Fruit fly (Drosophila melanogaster) whole organism, prepupa: Measurements from ENCODE around the gene Bx.

Experiments
- Blimp-1 ChIP-seq: fragments of 200-800 bp; sonication (Bioruptor generic); optimal IDR thresholded peaks from 3 replicates; lab custom pipeline; 2017; ENCODE audit warnings: missing biosample characterization, missing genetic modification characterization, mild to moderate bottlenecking, moderate library complexity, missing genetic modification reagents
- CG10669 ChIP-seq: fragments of 200-800 bp; sonication (Bioruptor generic); optimal IDR thresholded peaks from 3 replicates; lab custom pipeline; 2018; ENCODE audit warnings: missing biosample characterization, mild to moderate bottlenecking, missing genetic modification characterization, moderate library complexity
- CG11294 ChIP-seq: fragments of 200-800 bp; sonication (Bioruptor generic); IDR thresholded peaks from 2 replicates; pipeline ENCODE4 v1.3.6; 2022; ENCODE audit warnings: missing biosample characterization, missing genetic modification characterization
- CG16779 ChIP-seq: fragments of 200-800 bp; sonication (Bioruptor generic); optimal IDR thresholded peaks from 3 replicates; lab custom pipeline; 2017; ENCODE audit warnings: missing biosample characterization, mild to moderate bottlenecking, missing genetic modification characterization
- CG3032 ChIP-seq: fragments of 200-800 bp; optimal IDR thresholded peaks from 2 replicates; lab custom pipeline; 2019; ENCODE audit warnings: missing biosample characterization, mild to moderate bottlenecking, missing genetic modification characterization, moderate library complexity
- CG31627 ChIP-seq: fragments of 200-800 bp; sonication (Bioruptor generic); optimal IDR thresholded peaks from 3 replicates; lab custom pipeline; 2016; ENCODE audit warnings: missing biosample characterization, missing genetic modification characterization
- CG32006 ChIP-seq: fragments of 200-800 bp; sonication (Bioruptor generic); optimal IDR thresholded peaks from 3 replicates; lab custom pipeline; 2017; ENCODE audit warnings: missing biosample characterization, mild to moderate bottlenecking, missing genetic modification characterization
- CG34406 ChIP-seq: fragments of 200-800 bp; sonication (Bioruptor generic); optimal IDR thresholded peaks from 3 replicates; lab custom pipeline; 2016; ENCODE audit warnings: missing biosample characterization, missing genetic modification characterization
- CG3919 ChIP-seq: fragments of 200-800 bp; sonication (Bioruptor generic); optimal IDR thresholded peaks from 3 replicates; lab custom pipeline; 2016; ENCODE audit warnings: missing biosample characterization, missing genetic modification characterization
- CG4318 ChIP-seq: fragments of 200-800 bp; sonication (Bioruptor generic); optimal IDR thresholded peaks from 3 replicates; lab custom pipeline; 2017; ENCODE audit warnings: missing biosample characterization, mild to moderate bottlenecking, missing genetic modification characterization
- CG6163 ChIP-seq: fragments of 200-800 bp; sonication (Bioruptor generic); IDR thresholded peaks from 3 replicates; pipeline ENCODE4 v1.3.6; 2022; ENCODE audit warnings: missing biosample characterization, missing genetic modification characterization
- CG6276 ChIP-seq: fragments of 200-800 bp; sonication (Bioruptor generic); optimal IDR thresholded peaks from 2 replicates; lab custom pipeline; 2017; ENCODE audit warnings: missing biosample characterization, mild to moderate bottlenecking, missing genetic modification characterization
- CG6792 ChIP-seq: fragments of 200-800 bp; sonication (Bioruptor generic); optimal IDR thresholded peaks from 3 replicates; lab custom pipeline; 2016; ENCODE audit warnings: missing biosample characterization, missing genetic modification characterization
- CG6808 ChIP-seq: fragments of 200-800 bp; sonication (Bioruptor generic); optimal IDR thresholded peaks from 3 replicates; lab custom pipeline; 2017; ENCODE audit warnings: missing biosample characterization, missing genetic modification characterization, mild to moderate bottlenecking, moderate library complexity, missing genetic modification reagents
- CG6854 ChIP-seq: fragments of 200-800 bp; sonication (Bioruptor generic); optimal IDR thresholded peaks from 2 replicates; lab custom pipeline; 2017; ENCODE audit warnings: missing biosample characterization, mild to moderate bottlenecking, missing genetic modification characterization
- CG8119 ChIP-seq: fragments of 200-800 bp; sonication (Bioruptor generic); IDR thresholded peaks from 3 replicates; pipeline ENCODE4 v1.3.6; 2022; ENCODE audit warnings: missing biosample characterization, missing genetic modification characterization
- CG8319 ChIP-seq: fragments of 200-800 bp; sonication (Bioruptor generic); optimal IDR thresholded peaks from 3 replicates; lab custom pipeline; 2016; ENCODE audit warnings: missing biosample characterization, missing genetic modification characterization
- CG8632 ChIP-seq: fragments of 200-800 bp; sonication (Bioruptor generic); optimal IDR thresholded peaks from 3 replicates; lab custom pipeline; 2016; ENCODE audit warnings: missing biosample characterization, missing genetic modification characterization
- CG9139 ChIP-seq: fragments of 200-800 bp; sonication (Bioruptor generic); optimal IDR thresholded peaks from 3 replicates; lab custom pipeline; 2017; ENCODE audit warnings: missing biosample characterization, mild to moderate bottlenecking, missing genetic modification characterization
- Eip75B ChIP-seq: fragments of 200-800 bp; sonication (Bioruptor generic); optimal IDR thresholded peaks from 3 replicates; lab custom pipeline; 2016; ENCODE audit warnings: missing biosample characterization, missing genetic modification characterization
- Eip78C ChIP-seq: fragments of 200-800 bp; sonication (Bioruptor generic); peaks from one replicate; lab custom pipeline; 2016; ENCODE audit warnings: missing biosample characterization, missing genetic modification characterization
- Ets21C ChIP-seq: fragments of 200-800 bp; sonication (Bioruptor generic); optimal IDR thresholded peaks from 3 replicates; lab custom pipeline; 2016; ENCODE audit warnings: missing biosample characterization, missing genetic modification characterization
- Ets96B ChIP-seq: fragments of 200-800 bp; optimal IDR thresholded peaks from 2 replicates; lab custom pipeline; 2019; ENCODE audit warnings: missing biosample characterization, mild to moderate bottlenecking, missing genetic modification characterization, moderate library complexity
- Gug ChIP-seq: fragments of 200-800 bp; sonication (Bioruptor generic); IDR thresholded peaks from 2 replicates; pipeline ENCODE4 v1.3.6; 2022; ENCODE audit warnings: missing biosample characterization, missing genetic modification characterization
- Hr38 ChIP-seq: sonication (Bioruptor generic); optimal IDR thresholded peaks from 2 replicates; lab custom pipeline; 2016; ENCODE audit warnings: missing biosample characterization, missing genetic modification characterization
- Hr39 ChIP-seq: fragments of 200-800 bp; sonication (Bioruptor generic); optimal IDR thresholded peaks from 2 replicates; lab custom pipeline; 2016; ENCODE audit warnings: missing biosample characterization, missing genetic modification characterization
- Hr4 ChIP-seq: fragments of 200-800 bp; sonication (Bioruptor generic); optimal IDR thresholded peaks from 3 replicates; lab custom pipeline; 2016; ENCODE audit warnings: missing biosample characterization, missing genetic modification characterization
- Met ChIP-seq: fragments of 200-800 bp; sonication (Bioruptor generic); optimal IDR thresholded peaks from 3 replicates; lab custom pipeline; 2016; ENCODE audit warnings: missing biosample characterization, missing genetic modification characterization
- OdsH ChIP-seq: fragments of 200-800 bp; sonication (Bioruptor generic); optimal IDR thresholded peaks from 3 replicates; lab custom pipeline; 2016; ENCODE audit warnings: missing biosample characterization, missing genetic modification characterization
- Smox ChIP-seq: fragments of 200-800 bp; sonication (Bioruptor generic); optimal IDR thresholded peaks from 3 replicates; lab custom pipeline; 2016; ENCODE audit warnings: missing biosample characterization, missing genetic modification characterization
- Sox14 ChIP-seq: fragments of 200-800 bp; sonication (Bioruptor generic); optimal IDR thresholded peaks from 3 replicates; lab custom pipeline; 2016; ENCODE audit warnings: missing biosample characterization, missing genetic modification characterization
- achi ChIP-seq: fragments of 200-800 bp; sonication (Bioruptor generic); optimal IDR thresholded peaks from 3 replicates; lab custom pipeline; 2016; ENCODE audit warnings: missing biosample characterization, missing genetic modification characterization
- cyc ChIP-seq: fragments of 200-800 bp; sonication (Bioruptor generic); optimal IDR thresholded peaks from 3 replicates; lab custom pipeline; 2016; ENCODE audit warnings: missing biosample characterization, missing genetic modification characterization
- dsx ChIP-seq: fragments of 200-800 bp; optimal IDR thresholded peaks from 3 replicates; lab custom pipeline; 2019; ENCODE audit warnings: missing biosample characterization, mild to moderate bottlenecking, missing genetic modification characterization, moderate library complexity; ENCODE audit not compliant: poor library complexity, severe bottlenecking
- eg ChIP-seq: fragments of 200-800 bp; sonication (Bioruptor generic); IDR thresholded peaks from 3 replicates; pipeline ENCODE4 v1.3.6; 2022; ENCODE audit warnings: missing biosample characterization, missing genetic modification characterization
- esn ChIP-seq: fragments of 200-800 bp; sonication (Bioruptor generic); optimal IDR thresholded peaks from 2 replicates; lab custom pipeline; 2016; ENCODE audit warnings: missing biosample characterization, mild to moderate bottlenecking, missing genetic modification characterization, moderate library complexity
- fkh ChIP-seq: fragments of 200-800 bp; sonication (Bioruptor generic); optimal IDR thresholded peaks from 3 replicates; lab custom pipeline; 2017; ENCODE audit warnings: missing biosample characterization, mild to moderate bottlenecking, missing genetic modification characterization, moderate library complexity
- net ChIP-seq: fragments of 200-800 bp; sonication (Bioruptor generic); optimal IDR thresholded peaks from 3 replicates; lab custom pipeline; 2016; ENCODE audit warnings: missing biosample characterization, missing genetic modification characterization
- pdm3 ChIP-seq: fragments of 200-800 bp; sonication (Bioruptor generic); optimal IDR thresholded peaks from 3 replicates; lab custom pipeline; 2016; ENCODE audit warnings: missing biosample characterization, missing genetic modification characterization
- salr ChIP-seq, 2 experiments: fragments of 200-800 bp; sonication (Bioruptor generic); optimal IDR thresholded peaks; 3 replicates each; lab custom pipeline; 2016 to 2018; ENCODE audit warnings: missing biosample characterization in 2 of 2, missing genetic modification characterization in 2 of 2, mild to moderate bottlenecking in 1 of 2
- svp ChIP-seq: fragments of 200-800 bp; sonication (Bioruptor generic); peaks from one replicate; lab custom pipeline; 2016; ENCODE audit warnings: missing biosample characterization, missing genetic modification characterization
- topi ChIP-seq: fragments of 200-800 bp; sonication (Bioruptor generic); optimal IDR thresholded peaks from 3 replicates; lab custom pipeline; 2016; ENCODE audit warnings: missing biosample characterization, missing genetic modification characterization

Bx gene

DNA sequence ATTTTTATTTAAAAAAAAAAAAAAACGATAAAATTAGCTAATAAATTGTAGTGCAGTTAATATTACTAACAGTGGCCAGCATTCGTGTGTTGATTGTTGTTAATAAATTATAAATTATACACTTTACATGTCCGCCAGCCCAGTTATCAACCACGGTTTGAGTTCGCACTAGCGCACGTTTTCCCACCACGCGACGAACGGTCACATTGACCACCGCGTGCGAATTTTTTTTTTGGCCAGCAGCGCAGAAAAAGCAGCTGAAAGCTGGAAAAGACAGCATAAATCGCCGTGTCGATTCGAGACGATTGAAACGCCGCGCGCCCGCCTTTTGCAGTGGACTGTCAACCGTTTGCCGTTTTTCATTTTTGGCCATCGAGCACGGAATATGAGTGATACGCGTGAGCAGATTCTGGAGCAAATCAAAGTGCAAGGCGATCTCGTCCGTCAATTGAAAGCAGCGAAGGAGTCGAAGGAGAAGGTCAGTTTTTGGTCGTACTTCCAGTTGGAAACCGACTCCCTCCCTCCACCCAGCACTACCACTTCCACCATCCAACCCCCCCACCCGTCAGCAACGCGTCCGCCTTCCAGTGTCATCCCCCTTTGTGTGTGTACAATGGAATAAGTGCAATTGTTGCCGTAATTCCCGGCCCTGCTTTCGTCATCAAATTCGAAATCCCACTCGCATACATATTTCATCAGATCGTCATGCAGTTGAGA, at the start of gene Bx, which contains the start of gene HisRS:
Gene Bx, plus strand, starts transcription at position 224 of the 717 bp plus-strand sequence.
Gene HisRS, plus strand, starts transcription at position 224 of the 717 bp plus-strand sequence.
- TF ChIP-seq Eip78C (GFP tag; lab: Kevin White, UChicago) (peak; percentile 9), salr (GFP tag; optimal IDR thresholded peaks at IDR 0.05; lab: Kevin White, UChicago) (no peak), Smox (GFP tag; lab: Kevin White, UChicago) (no peak), CG6276 (GFP tag; lab: Kevin White, UChicago) (peak; percentile 2), Gug (no peak), CG11294 (GFP tag; lab: Robert Waterston, UW) (no peak), cyc (no peak), Hr38 (no peak), CG8319 (GFP tag; lab: Kevin White, UChicago) (no peak), CG9139 (GFP tag; lab: Kevin White, UChicago) (no peak), CG6163 (no peak), eg (GFP tag; lab: Robert Waterston, UW) (peak; percentile 26; the same call in 1 of the 3 replicates), Hr39 (GFP tag; lab: Kevin White, UChicago) (no peak), Sox14 (no peak), CG3919 (GFP tag; lab: Kevin White, UChicago) (no peak), CG31627 (GFP tag; lab: Kevin White, UChicago) (no peak), CG8632 (GFP tag; lab: Kevin White, UChicago) (no peak)

dm6 chrX:18467881-18468280, 47.3 kb upstream of the Bx start:
- TF ChIP-seq salr (GFP tag; optimal IDR thresholded peaks at IDR 0.05; lab: Kevin White, UChicago), result no peak
- no peak for TF ChIP-seq esn (GFP tag; lab: Kevin White, UChicago)
- no peak for TF ChIP-seq fkh (GFP tag; lab: Kevin White, UChicago)
- no peak for TF ChIP-seq CG8632 (GFP tag; lab: Kevin White, UChicago)
- no peak for TF ChIP-seq CG3919 (GFP tag; lab: Kevin White, UChicago)
- TF ChIP-seq Met (GFP tag; lab: Kevin White, UChicago), result no peak
- TF ChIP-seq Eip78C (GFP tag; lab: Kevin White, UChicago), result no peak
- no peak for TF ChIP-seq CG32006 (GFP tag; lab: Kevin White, UChicago)
- TF ChIP-seq CG6163, result no peak
- no peak for TF ChIP-seq pdm3
- TF ChIP-seq Ets21C, result no peak
- TF ChIP-seq OdsH (GFP tag; lab: Kevin White, UChicago), result no peak
- TF ChIP-seq Blimp-1, result no peak
- TF ChIP-seq Smox (GFP tag; lab: Kevin White, UChicago), result no peak

- TF ChIP-seq Hr4 (GFP tag; lab: Kevin White, UChicago) (peak; percentile 33), CG16779 (tag; lab: Kevin White, UChicago) (no peak), CG6792 (no peak), CG8119 (GFP tag; lab: Robert Waterston, UW) (no peak; the same call in 2 of the 3 replicates), topi (GFP tag; lab: Kevin White, UChicago) (no peak), CG3032 (tag; lab: Kevin White, UChicago) (no peak), salr (GFP tag; optimal IDR thresholded peaks at IDR 0.05; lab: Kevin White, UChicago) (no peak), fkh (GFP tag; lab: Kevin White, UChicago) (peak; percentile 89), Smox (GFP tag; lab: Kevin White, UChicago) (no peak), CG9139 (GFP tag; lab: Kevin White, UChicago) (no peak), Eip75B (no peak), CG10669 (GFP tag; lab: Kevin White, UChicago) (peak; percentile 21), CG6854 (GFP tag; lab: Kevin White, UChicago) (no peak), CG32006 (GFP tag; lab: Kevin White, UChicago) (peak; percentile 23), achi (GFP tag; lab: Kevin White, UChicago) (peak; percentile 91), Ets96B (tag; lab: Kevin White, UChicago) (peak; percentile 2), CG4318 (GFP tag; lab: Kevin White, UChicago) (no peak), Met (GFP tag; lab: Kevin White, UChicago) (peak; percentile 43), CG34406 (GFP tag; lab: Kevin White, UChicago) (no peak), CG6808 (GFP tag; lab: Kevin White, UChicago) (peak; percentile 12), pdm3 (no peak), net (GFP tag; lab: Kevin White, UChicago) (no peak), dsx (GFP tag; lab: Kevin White, UChicago) (no peak), CG3919 (GFP tag; lab: Kevin White, UChicago) (no peak), CG8319 (GFP tag; lab: Kevin White, UChicago) (no peak), eg (GFP tag; lab: Robert Waterston, UW) (peak; percentile 15; the same call in 2 of the 3 replicates), svp (GFP tag; lab: Kevin White, UChicago) (peak; percentile 36), Blimp-1 (no peak), Hr38 (no peak), Hr39 (GFP tag; lab: Kevin White, UChicago) (peak; percentile 3), esn (GFP tag; lab: Kevin White, UChicago) (peak; percentile 14), Eip78C (GFP tag; lab: Kevin White, UChicago) (peak; percentile 74), CG6163 (peak; percentile 34; the same call in 1 of the 3 replicates)
Observed at dm6 chrX:18479307-18480134, 35.7 kb upstream of the Bx start, which contains the start of gene CG32547. Gene CG32547, minus strand, starts transcription at chrX:18479487.
